Worm (Caenorhabditis elegans) whole organism, L1 larva: ENCODE results near the gene F10A3.11.

Experiments
- Y116A8C.19 ChIP-seq: sonication (generic microtip); optimal IDR thresholded peaks from 2 replicates; lab custom pipeline; 2016; ENCODE audit warnings: missing compliant biosample characterization, missing genetic modification characterization, borderline replicate concordance
- ets-5 ChIP-seq: fragments of 200-800 bp; sonication (Bioruptor generic); IDR thresholded peaks from 2 replicates; pipeline ENCODE4 v1.3.6; 2022; ENCODE audit warnings: missing genetic modification characterization, missing compliant biosample characterization
- fkh-8 ChIP-seq: sonication (generic microtip); optimal IDR thresholded peaks from 2 replicates; lab custom pipeline; 2016; ENCODE audit warnings: mild to moderate bottlenecking, missing genetic modification characterization, missing compliant biosample characterization
- lsy-2 ChIP-seq, 2 experiments: fragments of 150-350 bp; optimal IDR thresholded peaks; 2 replicates each; lab custom pipeline; 2014; ENCODE audit warnings: missing biosample characterization in 2 of 2, missing genetic modification characterization in 2 of 2
- nhr-28 ChIP-seq: fragments of 150-350 bp; optimal IDR thresholded peaks from 2 replicates; lab custom pipeline; 2014; ENCODE audit warnings: missing biosample characterization, missing genetic modification characterization
- nhr-77 ChIP-seq: fragments of 150-350 bp; optimal IDR thresholded peaks from 2 replicates; lab custom pipeline; 2014; ENCODE audit warnings: missing biosample characterization, missing genetic modification characterization
- rnt-1 ChIP-seq: sonication (generic microtip); optimal IDR thresholded peaks from 2 replicates; lab custom pipeline; 2016; ENCODE audit warnings: mild to moderate bottlenecking, missing genetic modification characterization, moderate library complexity, missing compliant biosample characterization
- snpc-4 ChIP-seq: fragments of 150-350 bp; optimal IDR thresholded peaks from 2 replicates; lab custom pipeline; 2014; ENCODE audit warnings: missing biosample characterization, missing genetic modification characterization
- unc-62 ChIP-seq: fragments of 150-350 bp; optimal IDR thresholded peaks from 2 replicates; lab custom pipeline; 2014; ENCODE audit warnings: missing biosample characterization, missing genetic modification reagents, missing genetic modification characterization
- ztf-11 ChIP-seq, 2 experiments: sonication (generic microtip); optimal IDR thresholded peaks; 2 replicates each; lab custom pipeline; 2016 to 2017; ENCODE audit warnings: missing genetic modification characterization in 2 of 2, missing biosample characterization in 1 of 2, missing compliant biosample characterization in 1 of 2

ce11 chrV:16169026-16169425 lies 6.5 kb downstream of the F10A3.11 start, which contains the start of gene str-111:
- TF ChIP-seq Y116A8C.19 (tag; lab: Kevin White, UChicago) (no peak), ztf-11 (tag; optimal IDR thresholded peaks at IDR 0.05; lab: Kevin White, UChicago) (no peak), unc-62 (GFP tag; lab: Kevin White, UChicago) (no peak), ets-5 (GFP tag; lab: Robert Waterston, UW) (no peak), nhr-28 (no peak), fkh-8 (no peak), rnt-1 (no peak), snpc-4 (tag; lab: Kevin White, UChicago) (no peak), nhr-77 (tag; lab: Kevin White, UChicago) (no peak), lsy-2 (tag; optimal IDR thresholded peaks at IDR 0.05; lab: Kevin White, UChicago) (no peak)
